Worm (Caenorhabditis elegans): Measurements from ENCODE around the gene C45B11.5.

C45B11.5 gene

DNA sequence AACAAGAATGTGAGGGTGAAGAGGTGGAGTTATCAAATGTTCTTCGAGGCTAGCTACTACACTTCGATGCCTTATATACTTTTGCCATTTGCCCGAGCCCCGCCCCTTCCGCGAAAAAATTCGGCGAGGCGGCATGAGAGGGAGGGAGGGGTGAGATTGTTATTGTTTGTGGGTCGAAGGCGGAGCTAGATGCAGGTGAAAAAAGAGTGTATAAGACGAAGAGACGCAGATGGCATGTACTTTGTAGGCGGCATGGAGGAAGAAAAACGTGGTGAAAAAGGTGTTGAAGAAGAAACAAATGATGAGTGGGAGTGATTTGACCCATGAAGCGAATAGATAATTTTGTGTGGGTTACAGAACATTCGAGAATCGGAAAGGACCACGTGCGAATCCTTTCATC lies 29.2 kb upstream of the C45B11.5 start, which contains the start of gene C13G3.1:
TSS of gene C13G3.1 (minus strand) at position 47 of the 400 bp plus-strand sequence.
- TF ChIP-seq flh-1 (GFP tag; optimal IDR thresholded peaks at IDR 0.05) (no peak), sptf-1 (tag; optimal IDR thresholded peaks at IDR 0.05) (no peak), mep-1 (tag; optimal IDR thresholded peaks at IDR 0.05) (no peak), lsy-2 (tag; optimal IDR thresholded peaks at IDR 0.05) (no peak), elt-3 (tag; optimal IDR thresholded peaks at IDR 0.05) (no peak), bed-3 (GFP tag; optimal IDR thresholded peaks at IDR 0.05) (no peak), pha-4 (tag; optimal IDR thresholded peaks at IDR 0.05) (no peak)

- TF ChIP-seq mab-5 (tag; optimal IDR thresholded peaks at IDR 0.05) (no peak), lin-32 (GFP tag; optimal IDR thresholded peaks at IDR 0.05) (no peak), ces-1 (GFP tag; optimal IDR thresholded peaks at IDR 0.05) (no peak), sem-2 (GFP tag; optimal IDR thresholded peaks at IDR 0.05) (no peak), nhr-237 (tag; optimal IDR thresholded peaks at IDR 0.05) (no peak)
These were observed 28.4 kb upstream of the C45B11.5 start for ce11 chrV:11013179-11013578.

DNA sequence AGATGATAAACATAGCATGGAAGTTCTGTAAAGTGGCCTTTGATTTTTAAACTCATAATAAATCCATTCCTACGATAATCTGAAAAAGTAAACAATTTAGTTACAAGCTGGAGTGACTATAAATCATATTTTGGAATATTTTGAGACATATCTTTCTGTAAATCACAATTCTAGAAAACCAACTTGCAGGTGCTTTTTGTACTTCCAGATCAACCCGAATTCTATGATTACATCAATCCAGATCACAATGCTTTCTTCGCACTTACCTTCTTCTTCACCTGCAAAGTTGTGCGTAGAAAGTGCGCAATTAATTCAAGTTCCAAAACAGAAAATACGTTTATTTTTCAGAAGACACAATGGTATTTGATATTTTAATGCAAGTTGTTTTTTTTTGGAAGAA lies 26.8 kb upstream of the C45B11.5 start:
- TF ChIP-seq ham-2 (GFP tag; optimal IDR thresholded peaks at IDR 0.05), result no peak
- TF ChIP-seq drap-1 (GFP tag; optimal IDR thresholded peaks at IDR 0.05), result no peak
- no peak for TF ChIP-seq lsy-2 (tag; optimal IDR thresholded peaks at IDR 0.05)
- TF ChIP-seq ceh-43 (GFP tag; optimal IDR thresholded peaks at IDR 0.05), result no peak
- no peak for TF ChIP-seq cnd-1 (tag; optimal IDR thresholded peaks at IDR 0.05)
- no peak for TF ChIP-seq tbx-8 (GFP tag; optimal IDR thresholded peaks at IDR 0.05)
- no peak for TF ChIP-seq hlh-1 (tag; optimal IDR thresholded peaks at IDR 0.05)

DNA sequence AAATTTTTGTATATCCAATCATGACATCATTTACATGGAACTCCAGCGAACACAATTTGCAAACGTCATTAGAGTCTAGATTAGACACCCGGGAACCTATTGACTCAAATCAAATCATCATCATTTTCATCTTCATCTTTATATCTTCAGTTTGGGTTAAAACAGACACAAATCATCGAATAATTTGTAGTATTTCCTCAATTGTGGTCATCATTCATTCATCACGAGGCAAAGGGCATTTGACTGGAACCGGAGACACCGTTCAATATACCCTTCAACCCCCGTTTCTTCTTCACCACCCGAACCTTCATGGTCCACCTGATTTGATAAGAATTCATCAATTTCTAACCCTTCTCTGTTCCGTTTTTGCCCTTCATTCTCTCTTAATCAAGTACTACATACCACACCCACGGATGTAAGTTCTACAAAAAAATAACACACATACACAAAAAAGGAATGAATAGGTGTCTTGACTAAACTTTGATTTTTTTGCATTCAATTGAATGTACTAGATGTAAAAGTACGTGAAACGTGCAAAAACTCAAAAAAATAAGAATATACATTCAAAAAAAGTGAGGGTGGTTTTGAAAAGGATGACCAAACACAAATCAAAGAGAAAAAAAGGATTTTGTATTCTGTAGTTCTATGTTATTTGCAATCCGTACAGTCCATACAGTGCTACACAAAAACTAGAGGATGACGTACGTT lies 24.6 kb upstream of the C45B11.5 start:
- no peak for TF ChIP-seq elt-3 (tag; optimal IDR thresholded peaks at IDR 0.05)
- TF ChIP-seq nhr-28 (tag; optimal IDR thresholded peaks at IDR 0.05), result no peak
- no peak for TF ChIP-seq cnd-1 (tag; optimal IDR thresholded peaks at IDR 0.05)
- no peak for TF ChIP-seq mep-1 (tag; optimal IDR thresholded peaks at IDR 0.05)
- TF ChIP-seq nhr-237 (tag; optimal IDR thresholded peaks at IDR 0.05), result no peak
- TF ChIP-seq nhr-2 (tag; optimal IDR thresholded peaks at IDR 0.05), result no peak
- TF ChIP-seq ceh-39 (tag; optimal IDR thresholded peaks at IDR 0.05), result no peak
- no peak for TF ChIP-seq mls-2 (tag; optimal IDR thresholded peaks at IDR 0.05)
- TF ChIP-seq sem-2 (GFP tag; optimal IDR thresholded peaks at IDR 0.05), result no peak
- no peak for TF ChIP-seq pha-4 (tag; optimal IDR thresholded peaks at IDR 0.05)
- no peak for TF ChIP-seq snpc-4 (tag; optimal IDR thresholded peaks at IDR 0.05)
- TF ChIP-seq M03D4.4 (tag; optimal IDR thresholded peaks at IDR 0.05), result no peak
- TF ChIP-seq blmp-1 (tag; optimal IDR thresholded peaks at IDR 0.05), result no peak
- TF ChIP-seq elt-1 (tag; optimal IDR thresholded peaks at IDR 0.05; ENCODE audit: borderline replicate concordance, insufficient read depth), result no peak
- no peak for TF ChIP-seq lin-32 (GFP tag; optimal IDR thresholded peaks at IDR 0.05)

DNA sequence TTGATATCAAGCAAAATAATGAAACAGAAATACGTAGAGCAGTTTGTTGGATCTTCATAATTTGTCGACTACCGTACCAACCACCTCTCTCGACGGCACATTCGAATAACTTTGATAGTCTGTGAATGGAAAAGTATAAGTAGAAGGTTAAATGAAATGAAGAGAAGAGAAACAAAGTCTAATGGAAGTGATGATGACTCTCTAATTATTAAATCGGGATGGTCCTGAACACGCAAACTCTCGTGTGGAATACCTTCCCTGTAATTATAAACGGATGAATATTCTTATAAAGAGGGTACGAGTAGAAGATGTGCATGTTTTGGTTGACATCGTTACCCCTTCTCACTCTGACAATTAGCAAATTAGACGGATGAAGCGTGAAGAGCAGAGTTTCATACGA lies 18.8 kb upstream of the C45B11.5 start, which contains the start of the genes C13G3.12 and hot-6:
TSS of gene C13G3.12 (minus strand) at position 101 of the 400 bp plus-strand sequence.
TSS of gene hot-6 (minus strand) at position 121 of the 400 bp plus-strand sequence.
- TF ChIP-seq hlh-1 (tag; optimal IDR thresholded peaks at IDR 0.05), result no peak
- no peak for TF ChIP-seq elt-1 (tag; optimal IDR thresholded peaks at IDR 0.05; ENCODE audit: borderline replicate concordance, insufficient read depth)
- no peak for TF ChIP-seq M03D4.4 (tag; optimal IDR thresholded peaks at IDR 0.05)
- no peak for TF ChIP-seq lin-32 (GFP tag; optimal IDR thresholded peaks at IDR 0.05)
- TF ChIP-seq ceh-39 (tag; optimal IDR thresholded peaks at IDR 0.05), result no peak
- no peak for TF ChIP-seq lin-13 (tag; optimal IDR thresholded peaks at IDR 0.05)
- TF ChIP-seq unc-39 (tag; optimal IDR thresholded peaks at IDR 0.05), result no peak
- no peak for TF ChIP-seq sem-2 (GFP tag; optimal IDR thresholded peaks at IDR 0.05)
- no peak for TF ChIP-seq mep-1 (tag; optimal IDR thresholded peaks at IDR 0.05)

- TF ChIP-seq elt-3 (tag; optimal IDR thresholded peaks at IDR 0.05) (no peak), tbx-8 (GFP tag; optimal IDR thresholded peaks at IDR 0.05) (no peak), cnd-1 (tag; optimal IDR thresholded peaks at IDR 0.05) (no peak), sem-2 (GFP tag; optimal IDR thresholded peaks at IDR 0.05) (no peak), zip-8 (tag; optimal IDR thresholded peaks at IDR 0.05) (no peak), flh-1 (GFP tag; optimal IDR thresholded peaks at IDR 0.05) (no peak), hlh-1 (tag; optimal IDR thresholded peaks at IDR 0.05) (no peak), ceh-43 (GFP tag; optimal IDR thresholded peaks at IDR 0.05) (no peak), unc-39 (tag; optimal IDR thresholded peaks at IDR 0.05) (no peak)
These were observed 13.9 kb upstream of the C45B11.5 start for ce11 chrV:11027740-11028139.

Data from whole organism, mixed stage, embryonic.